Worm (Caenorhabditis elegans): Measurements from ENCODE around the gene pitr-2.

Gene pitr-2

ce11 chrV:9137618-9138017, at the start of gene pitr-2:
pitr-2 (minus strand) TSS chrV:9137718.
- TF ChIP-seq ref-2 (tag; optimal IDR thresholded peaks at IDR 0.05) (no peak), ceh-2 (tag; optimal IDR thresholded peaks at IDR 0.05) (no peak)

ce11 chrV:9186028-9186427, 48.5 kb upstream of the pitr-2 start:
- TF ChIP-seq lim-6 (tag; optimal IDR thresholded peaks at IDR 0.05) (no peak), pros-1 (tag; optimal IDR thresholded peaks at IDR 0.05) (no peak), npax-4 (tag; optimal IDR thresholded peaks at IDR 0.05) (no peak), che-1 (tag; optimal IDR thresholded peaks at IDR 0.05) (no peak), gmeb-2 (tag; optimal IDR thresholded peaks at IDR 0.05) (no peak), ceh-6 (GFP tag; optimal IDR thresholded peaks at IDR 0.05) (no peak), rnt-1 (tag; optimal IDR thresholded peaks at IDR 0.05) (no peak), hlh-13 (GFP tag; optimal IDR thresholded peaks at IDR 0.05) (no peak)

ce11 chrV:9183718-9184441, 46.4 kb upstream of the pitr-2 start:
- TF ChIP-seq lin-11 (tag; optimal IDR thresholded peaks at IDR 0.05) (no peak), unc-42 (tag; optimal IDR thresholded peaks at IDR 0.05) (peak; percentile 64)

- TF ChIP-seq pag-3 (tag; optimal IDR thresholded peaks at IDR 0.05; ENCODE audit: borderline replicate concordance): no peak
- no peak for TF ChIP-seq dmd-4 (tag; optimal IDR thresholded peaks at IDR 0.05; ENCODE audit: borderline replicate concordance)
- no peak for TF ChIP-seq elt-2 (tag; optimal IDR thresholded peaks at IDR 0.05)
- no peak for TF ChIP-seq fkh-6 (tag; optimal IDR thresholded peaks at IDR 0.05)
- no peak for TF ChIP-seq ceh-22 (tag; optimal IDR thresholded peaks at IDR 0.05)
- no peak for TF ChIP-seq unc-42 (tag; optimal IDR thresholded peaks at IDR 0.05)
- TF ChIP-seq ceh-18 (tag; optimal IDR thresholded peaks at IDR 0.05): no peak
- TF ChIP-seq ceh-19 (GFP tag; optimal IDR thresholded peaks at IDR 0.05): no peak
- TF ChIP-seq ceh-34 (tag; optimal IDR thresholded peaks at IDR 0.05): no peak
- TF ChIP-seq C08G9.2 (tag; optimal IDR thresholded peaks at IDR 0.05): no peak
- no peak for TF ChIP-seq ztf-16 (tag; optimal IDR thresholded peaks at IDR 0.05)
- TF ChIP-seq ceh-45 (GFP tag; IDR thresholded peaks at IDR 0.05): no peak
- no peak for TF ChIP-seq gmeb-2 (tag; optimal IDR thresholded peaks at IDR 0.05)
- TF ChIP-seq unc-86 (tag; optimal IDR thresholded peaks at IDR 0.05): no peak
- no peak for TF ChIP-seq nfya-1 (tag; optimal IDR thresholded peaks at IDR 0.05)
- no peak for TF ChIP-seq che-1 (tag; optimal IDR thresholded peaks at IDR 0.05)
- TF ChIP-seq pha-4 (tag; optimal IDR thresholded peaks at IDR 0.05): no peak
- no peak for TF ChIP-seq nhr-232 (tag; optimal IDR thresholded peaks at IDR 0.05)
Observed at ce11 chrV:9181669-9182250, 44.2 kb upstream of the pitr-2 start, which contains the start of gene ptr-1. ptr-1 (minus strand) TSS chrV:9181719.

ce11 chrV:9175218-9175837, 37.8 kb upstream of the pitr-2 start, which contains the start of gene spas-1:
spas-1 (plus strand) TSS chrV:9175789.
- TF ChIP-seq che-1 (tag; optimal IDR thresholded peaks at IDR 0.05): peak; percentile 29
- TF ChIP-seq hlh-8 (tag; optimal IDR thresholded peaks at IDR 0.05): no peak
- TF ChIP-seq ceh-2 (tag; optimal IDR thresholded peaks at IDR 0.05): peak; percentile 34
- TF ChIP-seq pros-1 (tag; optimal IDR thresholded peaks at IDR 0.05): no peak
- peak; percentile 75 for TF ChIP-seq tbx-2 (tag; optimal IDR thresholded peaks at IDR 0.05)
- TF ChIP-seq fax-1 (tag; optimal IDR thresholded peaks at IDR 0.05): no peak
- peak; percentile 41 for TF ChIP-seq rnt-1 (tag; optimal IDR thresholded peaks at IDR 0.05)
- peak; percentile 34 for TF ChIP-seq K09A11.1 (tag; optimal IDR thresholded peaks at IDR 0.05; ENCODE audit: insufficient read depth)
- TF ChIP-seq ceh-6 (GFP tag; optimal IDR thresholded peaks at IDR 0.05): peak; percentile 7
- TF ChIP-seq ceh-24 (tag; optimal IDR thresholded peaks at IDR 0.05): no peak
- TF ChIP-seq elt-4 (tag; optimal IDR thresholded peaks at IDR 0.05): no peak
- TF ChIP-seq lim-6 (tag; optimal IDR thresholded peaks at IDR 0.05): no peak
- TF ChIP-seq unc-55 (GFP tag; optimal IDR thresholded peaks at IDR 0.05): no peak
- no peak for TF ChIP-seq lin-11 (tag; optimal IDR thresholded peaks at IDR 0.05)
- TF ChIP-seq sox-4 (tag; optimal IDR thresholded peaks at IDR 0.05): peak; percentile 40
- peak; percentile 51 for TF ChIP-seq dve-1 (tag; optimal IDR thresholded peaks at IDR 0.05)
- TF ChIP-seq pha-2 (tag; optimal IDR thresholded peaks at IDR 0.05): no peak
- peak; percentile 82 for TF ChIP-seq ceh-34 (tag; optimal IDR thresholded peaks at IDR 0.05)
- peak; percentile 3 for TF ChIP-seq C08G9.2 (tag; optimal IDR thresholded peaks at IDR 0.05)
- TF ChIP-seq ztf-16 (tag; optimal IDR thresholded peaks at IDR 0.05): no peak
- TF ChIP-seq syd-9 (tag; optimal IDR thresholded peaks at IDR 0.05): peak; percentile 52
- TF ChIP-seq pag-3 (tag; optimal IDR thresholded peaks at IDR 0.05; ENCODE audit: borderline replicate concordance): no peak
- TF ChIP-seq hlh-6 (tag; optimal IDR thresholded peaks at IDR 0.05): no peak
- no peak for TF ChIP-seq nhr-11 (tag; optimal IDR thresholded peaks at IDR 0.05)
- peak; percentile 18 for TF ChIP-seq C38D4.7 (GFP tag; optimal IDR thresholded peaks at IDR 0.05)
